Fruit fly (Drosophila melanogaster) Kc167 (cell line): ENCODE measurements around the gene Akt.

Source experiments
- Myc ChIP-seq: fragments of >200 bp; optimal IDR thresholded peaks from 2 replicates; lab custom pipeline; 2017; ENCODE audit warnings: missing external identifiers
- Sin3A ChIP-seq: fragments of >200 bp; optimal IDR thresholded peaks from 2 replicates; lab custom pipeline; 2018; ENCODE audit warnings: missing external identifiers
- h ChIP-seq: fragments of >200 bp; optimal IDR thresholded peaks from 3 replicates; lab custom pipeline; 2018; ENCODE audit warnings: missing external identifiers
- insv ChIP-seq: fragments of >200 bp; optimal IDR thresholded peaks from 3 replicates; lab custom pipeline; 2018; ENCODE audit warnings: missing external identifiers
- psq ChIP-seq: fragments of >200 bp; optimal IDR thresholded peaks from 2 replicates; lab custom pipeline; 2017; ENCODE audit warnings: missing external identifiers
- ttk ChIP-seq: sonication (Bioruptor generic); optimal IDR thresholded peaks from 2 replicates; lab custom pipeline; 2017; ENCODE audit warnings: missing external identifiers

Gene Akt

DNA sequence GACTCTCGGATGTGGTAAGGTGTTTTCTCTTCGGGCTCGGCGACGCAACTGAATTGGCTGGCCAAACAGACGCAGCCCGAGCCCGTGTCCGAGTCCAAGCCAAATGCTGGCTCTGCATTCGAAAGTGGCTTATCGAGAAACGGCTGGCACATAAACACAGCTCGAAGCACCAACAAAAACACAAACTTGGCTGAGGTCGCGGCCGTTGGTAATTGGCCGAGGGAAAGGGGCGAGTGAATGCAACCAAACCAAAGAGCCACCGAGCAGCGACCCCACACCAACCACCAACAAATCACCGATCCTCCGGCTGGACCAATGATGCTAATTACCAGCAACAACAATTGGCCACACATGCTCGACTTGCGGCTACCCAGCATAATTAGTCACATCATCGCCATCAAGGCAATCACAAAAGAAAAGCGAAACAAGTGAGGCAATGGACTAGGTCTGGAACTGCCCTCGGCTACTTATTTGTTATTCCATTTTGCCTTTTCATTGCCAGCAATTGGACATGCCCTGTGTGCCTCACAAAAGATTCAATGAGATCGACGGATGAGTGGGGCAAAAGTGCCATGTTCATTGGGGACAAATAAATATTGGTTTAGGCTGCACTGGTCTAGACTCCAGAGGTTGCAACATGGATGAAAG lies 18.0 kb upstream of the Akt start, which contains the start of gene CG32855:
Gene CG32855, minus strand, starts transcription at position 51 of the 648 bp plus-strand sequence.
- TF ChIP-seq psq (lab: Kevin White, UChicago), result no peak
- TF ChIP-seq ttk (lab: Kevin White, UChicago), result no peak
- TF ChIP-seq h (lab: Kevin White, UChicago), result no peak
- no peak for TF ChIP-seq insv (lab: Kevin White, UChicago)
- no peak for TF ChIP-seq Sin3A (lab: Kevin White, UChicago)
- TF ChIP-seq Myc, result no peak

dm6 chr3R:16082384-16082783 lies 16.6 kb upstream of the Akt start:
- TF ChIP-seq insv (lab: Kevin White, UChicago) (no peak), Myc (no peak), h (lab: Kevin White, UChicago) (no peak), Sin3A (lab: Kevin White, UChicago) (no peak), psq (lab: Kevin White, UChicago) (no peak), ttk (lab: Kevin White, UChicago) (no peak)

dm6 chr3R:16083578-16083977 lies 15.4 kb upstream of the Akt start, which contains the start of gene sxe2:
TSS of gene sxe2 (plus strand) at chr3R:16083878.
- TF ChIP-seq insv (lab: Kevin White, UChicago), result no peak
- TF ChIP-seq psq (lab: Kevin White, UChicago), result no peak
- TF ChIP-seq h (lab: Kevin White, UChicago), result no peak
- no peak for TF ChIP-seq ttk (lab: Kevin White, UChicago)
- no peak for TF ChIP-seq Myc
- TF ChIP-seq Sin3A (lab: Kevin White, UChicago), result no peak

- TF ChIP-seq ttk (lab: Kevin White, UChicago) (no peak), Myc (no peak), insv (lab: Kevin White, UChicago) (no peak), h (lab: Kevin White, UChicago) (no peak), psq (lab: Kevin White, UChicago) (no peak), Sin3A (lab: Kevin White, UChicago) (no peak)
These were observed 7.0 kb upstream of the Akt start for dm6 chr3R:16091910-16092627.

- TF ChIP-seq h (lab: Kevin White, UChicago) (no peak), Sin3A (lab: Kevin White, UChicago) (no peak), ttk (lab: Kevin White, UChicago) (no peak), Myc (no peak), psq (lab: Kevin White, UChicago) (no peak), insv (lab: Kevin White, UChicago) (no peak)
These were observed 4.9 kb upstream of the Akt start for dm6 chr3R:16094011-16094729.

- TF ChIP-seq ttk (lab: Kevin White, UChicago), result no peak
- no peak for TF ChIP-seq psq (lab: Kevin White, UChicago)
- no peak for TF ChIP-seq Sin3A (lab: Kevin White, UChicago)
- no peak for TF ChIP-seq h (lab: Kevin White, UChicago)
- no peak for TF ChIP-seq Myc
- no peak for TF ChIP-seq insv (lab: Kevin White, UChicago)
These were observed 4.1 kb upstream of the Akt start for dm6 chr3R:16094918-16095317.

- TF ChIP-seq psq (lab: Kevin White, UChicago) (no peak), Myc (no peak), insv (lab: Kevin White, UChicago) (no peak), Sin3A (lab: Kevin White, UChicago) (no peak), ttk (lab: Kevin White, UChicago) (no peak)
These were observed 1.2 kb upstream of the Akt start for dm6 chr3R:16097661-16098329.

dm6 chr3R:16099268-16100240 lies 526 bp downstream of the Akt start:
- no peak for TF ChIP-seq insv (lab: Kevin White, UChicago)

DNA sequence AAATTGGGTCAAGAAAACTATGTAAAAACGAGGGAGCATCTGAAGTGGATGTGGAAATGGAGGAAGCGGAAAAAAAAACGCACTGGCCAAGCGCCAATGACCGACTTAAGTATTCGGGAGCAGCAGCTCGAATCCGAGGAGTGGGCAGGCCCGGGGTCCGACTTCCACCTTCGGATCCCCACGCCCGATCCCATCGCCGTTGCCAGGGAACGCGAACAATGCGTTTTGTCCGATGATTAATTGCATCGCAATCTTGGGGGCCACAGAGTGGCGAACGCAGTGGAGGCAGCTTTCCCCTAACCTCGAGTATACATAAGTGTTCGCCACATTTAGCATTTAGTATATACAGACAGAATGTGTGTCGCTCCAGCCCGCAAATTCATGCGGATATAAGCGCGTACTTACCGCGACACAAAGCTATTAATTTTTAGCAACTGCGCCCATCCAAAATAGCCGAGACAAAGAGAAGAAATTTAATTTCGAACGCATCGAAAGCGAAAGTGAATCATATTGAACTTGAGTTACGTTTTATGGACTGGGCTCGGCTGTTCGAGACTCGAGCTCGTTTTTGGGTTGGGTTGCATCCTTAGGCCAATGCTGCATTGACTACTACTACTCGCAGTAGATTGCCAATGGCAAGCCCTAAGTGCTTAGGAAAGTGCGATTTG lies 6.9 kb downstream of the Akt start:
- TF ChIP-seq insv (lab: Kevin White, UChicago) (no peak), Myc (no peak), psq (lab: Kevin White, UChicago) (no peak), ttk (lab: Kevin White, UChicago) (no peak), h (lab: Kevin White, UChicago) (no peak), Sin3A (lab: Kevin White, UChicago) (no peak)

DNA sequence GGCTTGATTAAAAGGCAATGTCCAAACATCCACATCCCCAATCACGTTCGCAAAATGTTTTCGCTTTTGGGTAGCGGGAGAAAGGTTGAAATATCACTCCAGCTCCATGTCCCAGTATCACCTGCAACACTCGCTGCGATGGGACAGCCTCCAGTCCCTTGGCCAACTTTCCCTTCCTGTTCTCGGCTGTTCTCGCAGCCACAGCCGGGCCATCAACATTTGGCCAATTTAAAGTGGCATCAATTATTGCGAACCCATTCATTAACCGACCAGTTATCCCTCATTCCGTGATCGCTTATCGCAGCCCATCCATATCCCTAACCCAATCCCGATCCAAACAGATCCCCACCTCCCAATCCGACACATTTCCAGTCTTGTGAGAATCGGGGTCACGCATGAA lies 14.1 kb downstream of the Akt start:
- TF ChIP-seq insv (lab: Kevin White, UChicago), result no peak
- no peak for TF ChIP-seq Myc
- TF ChIP-seq psq (lab: Kevin White, UChicago), result no peak
- TF ChIP-seq ttk (lab: Kevin White, UChicago), result no peak
- TF ChIP-seq Sin3A (lab: Kevin White, UChicago), result no peak
- TF ChIP-seq h (lab: Kevin White, UChicago), result no peak
